Fruit fly (Drosophila melanogaster): ENCODE measurements around the gene Dnaaf5.

Gene Dnaaf5

dm6 chr3R:14327472-14328104 is 34.0 kb downstream of the Dnaaf5 start, which contains the start of gene spn-B (continued):
- 0 out of 2 replicates have a peak, but pooled peaks have one; percentile 29 for TF ChIP-seq peb (GFP tag; IDR thresholded peaks at IDR 0.05)
- TF ChIP-seq zf30C (GFP tag; optimal IDR thresholded peaks at IDR 0.05): no peak
- peak; percentile 74 for TF ChIP-seq Max (GFP tag; optimal IDR thresholded peaks at IDR 0.05)
- TF ChIP-seq CG10274 (GFP tag; optimal IDR thresholded peaks at IDR 0.05): peak; percentile 36
- TF ChIP-seq CG6813 (GFP tag; optimal IDR thresholded peaks at IDR 0.05): peak; percentile 75
- peak; percentile 69 for TF ChIP-seq CG3407 (GFP tag; optimal IDR thresholded peaks at IDR 0.05)
- TF ChIP-seq zen (tag; optimal IDR thresholded peaks at IDR 0.05): peak; percentile 66
- peak; percentile 44 for TF ChIP-seq CG12071 (GFP tag; optimal IDR thresholded peaks at IDR 0.05)
- TF ChIP-seq Fer2 (tag; optimal IDR thresholded peaks at IDR 0.05): peak; percentile 30
- peak; percentile 30 for TF ChIP-seq CG6654 (GFP tag; optimal IDR thresholded peaks at IDR 0.05)
- peak; percentile 77 for TF ChIP-seq dmrt11E (tag; optimal IDR thresholded peaks at IDR 0.05)
- peak; percentile 15; the same call in 1 of the 2 replicates for TF ChIP-seq rib (GFP tag; IDR thresholded peaks at IDR 0.05)
- no peak for TF ChIP-seq Poxn (GFP tag; IDR thresholded peaks at IDR 0.05)
- TF ChIP-seq onecut (GFP tag; IDR thresholded peaks at IDR 0.05): peak; percentile 53
- 0 out of 3 replicates have a peak, but pooled peaks have one; percentile 3 for TF ChIP-seq ken (GFP tag; IDR thresholded peaks at IDR 0.05)
- TF ChIP-seq pum (GFP tag; optimal IDR thresholded peaks at IDR 0.05): peak; percentile 32
- TF ChIP-seq scrt (GFP tag; optimal IDR thresholded peaks at IDR 0.05): peak; percentile 59
- TF ChIP-seq zfh2 (GFP tag; optimal IDR thresholded peaks at IDR 0.05): peak; percentile 53
- no peak for TF ChIP-seq CG14860 (GFP tag; IDR thresholded peaks at IDR 0.05; ENCODE audit: partially characterized antibody)
- peak; percentile 11 for TF ChIP-seq corto (GFP tag; optimal IDR thresholded peaks at IDR 0.05)
- TF ChIP-seq CG10543 (GFP tag; optimal IDR thresholded peaks at IDR 0.05): peak; percentile 61
- TF ChIP-seq CG14965 (GFP tag; optimal IDR thresholded peaks at IDR 0.05; ENCODE audit: borderline replicate concordance): no peak
- TF ChIP-seq CG2202 (tag; optimal IDR thresholded peaks at IDR 0.05): peak; percentile 67
- TF ChIP-seq CG11456 (GFP tag; IDR thresholded peaks at IDR 0.05): peak; percentile 56; the same call in 1 of the 3 replicates
- peak; percentile 41; the same call in 1 of the 2 replicates for TF ChIP-seq amos (GFP tag; IDR thresholded peaks at IDR 0.05; ENCODE audit: partially characterized antibody)
- TF ChIP-seq pan (optimal IDR thresholded peaks at IDR 0.05): no peak
- peak in 1 of 2 experiments; percentile 77 for TF ChIP-seq pan (GFP tag; optimal IDR thresholded peaks at IDR 0.05 in 1 of 2, IDR thresholded peaks at IDR 0.05 in 1 of 2)
- no peak for TF ChIP-seq CG11398 (GFP tag; optimal IDR thresholded peaks at IDR 0.05)
- TF ChIP-seq CG12659 (GFP tag; optimal IDR thresholded peaks at IDR 0.05): peak; percentile 67
- peak; percentile 32 for TF ChIP-seq kah (GFP tag; optimal IDR thresholded peaks at IDR 0.05)
- peak; percentile 98 for TF ChIP-seq sens (GFP tag)
- TF ChIP-seq CG10959 (GFP tag; IDR thresholded peaks at IDR 0.05): 0 out of 2 replicates have a peak, but pooled peaks have one; percentile 19
- TF ChIP-seq bcd (GFP tag; optimal IDR thresholded peaks at IDR 0.05): peak; percentile 75
- TF ChIP-seq ac (GFP tag; optimal IDR thresholded peaks at IDR 0.05): peak; percentile 26
- TF ChIP-seq CG1024 (GFP tag; IDR thresholded peaks at IDR 0.05): peak; percentile 57; the same call in 1 of the 2 replicates
- TF ChIP-seq wor (GFP tag; IDR thresholded peaks at IDR 0.05): peak; percentile 33; the same call in 1 of the 2 replicates
- peak; percentile 39 for TF ChIP-seq CG7786 (GFP tag; optimal IDR thresholded peaks at IDR 0.05)
- TF ChIP-seq CG14667 (GFP tag; IDR thresholded peaks at IDR 0.05): peak; percentile 43
- TF ChIP-seq CG7271 (tag; optimal IDR thresholded peaks at IDR 0.05): no peak
- TF ChIP-seq sima (GFP tag; optimal IDR thresholded peaks at IDR 0.05): peak; percentile 18
- TF ChIP-seq ranshi (GFP tag; IDR thresholded peaks at IDR 0.05): peak; percentile 56
- peak; percentile 84 for TF ChIP-seq Fer1 (GFP tag; optimal IDR thresholded peaks at IDR 0.05)
- peak; percentile 55 for TF ChIP-seq Ets65A (GFP tag)
- TF ChIP-seq Hr78 (GFP tag; optimal IDR thresholded peaks at IDR 0.05): peak in 1 of 2 experiments; percentile 15
- TF ChIP-seq psq (GFP tag; optimal IDR thresholded peaks at IDR 0.05): no peak
- no peak for TF ChIP-seq CG17912 (GFP tag; optimal IDR thresholded peaks at IDR 0.05)
- peak; percentile 86 for TF ChIP-seq CG12391 (tag; optimal IDR thresholded peaks at IDR 0.05)
- TF ChIP-seq C15 (GFP tag; IDR thresholded peaks at IDR 0.05): no peak
- TF ChIP-seq CG2678 (tag; optimal IDR thresholded peaks at IDR 0.05): peak; percentile 83
